Worm (Caenorhabditis elegans): ENCODE data around the gene Y53G8AR.5.
"Not testable (repeated sequence)": the region's sequence is repeated elsewhere in the genome, so short reads cannot be mapped to it uniquely, and the experiment has no call there.

Gene Y53G8AR.5

ce11 chrIII:3329467-3329866 lies 32.2 kb downstream of the Y53G8AR.5 start:
- TF ChIP-seq ceh-63 (GFP tag; optimal IDR thresholded peaks at IDR 0.05) (no peak), hpl-2 (GFP tag; optimal IDR thresholded peaks at IDR 0.05) (no peak), F16B12.6 (tag; optimal IDR thresholded peaks at IDR 0.05) (no peak), nhr-76 (tag; optimal IDR thresholded peaks at IDR 0.05) (no peak), ceh-82 (tag; optimal IDR thresholded peaks at IDR 0.05) (no peak)

ce11 chrIII:3331767-3332166 lies 34.5 kb downstream of the Y53G8AR.5 start:
- TF ChIP-seq lin-14 (GFP tag; optimal IDR thresholded peaks at IDR 0.05) = no peak
- TF ChIP-seq lin-35 (GFP tag; optimal IDR thresholded peaks at IDR 0.05) = no peak
- no peak for TF ChIP-seq hlh-17 (GFP tag; optimal IDR thresholded peaks at IDR 0.05; ENCODE audit: borderline replicate concordance)
- TF ChIP-seq grh-1 (GFP tag; IDR thresholded peaks at IDR 0.05) = no peak
- TF ChIP-seq ceh-88 (GFP tag; IDR thresholded peaks at IDR 0.05) = no peak
- no peak for TF ChIP-seq C16A3.4 (tag; optimal IDR thresholded peaks at IDR 0.05)
- TF ChIP-seq pax-3 (tag; optimal IDR thresholded peaks at IDR 0.05) = no peak
- no peak for TF ChIP-seq lsy-2 (tag; optimal IDR thresholded peaks at IDR 0.05)
- TF ChIP-seq F16B12.6 (tag; optimal IDR thresholded peaks at IDR 0.05) = no peak
- TF ChIP-seq tlp-1 (tag; optimal IDR thresholded peaks at IDR 0.05) = no peak
- no peak for TF ChIP-seq swsn-7 (tag; optimal IDR thresholded peaks at IDR 0.05)
- no peak for TF ChIP-seq nhr-77 (tag; optimal IDR thresholded peaks at IDR 0.05)
- no peak for TF ChIP-seq ceh-8 (GFP tag; optimal IDR thresholded peaks at IDR 0.05)

ce11 chrIII:3332736-3333135 lies 35.5 kb downstream of the Y53G8AR.5 start, which contains the start of gene Y53G8AR.1:
Y53G8AR.1 (plus strand) TSS chrIII:3333036.
- not testable (repeated sequence) for TF ChIP-seq egl-13 (tag; optimal IDR thresholded peaks at IDR 0.05); mep-1 (tag; optimal IDR thresholded peaks at IDR 0.05); ces-1 (GFP tag; optimal IDR thresholded peaks at IDR 0.05)

- TF ChIP-seq nhr-85 (tag) (peak; percentile 27), blmp-1 (tag; optimal IDR thresholded peaks at IDR 0.05) (peak; percentile 97), pag-3 (tag; optimal IDR thresholded peaks at IDR 0.05; ENCODE audit: borderline replicate concordance, insufficient read depth) (peak; percentile 21), nhr-237 (tag; optimal IDR thresholded peaks at IDR 0.05) (no peak), nhr-19 (GFP tag; conservative IDR thresholded peaks at IDR 0.05) (no peak), elt-3 (tag; optimal IDR thresholded peaks at IDR 0.05) (peak; percentile 53 to 97 (median 82)), lin-14 (GFP tag; optimal IDR thresholded peaks at IDR 0.05) (peak; percentile 80)
These were observed 42.2 kb downstream of the Y53G8AR.5 start for ce11 chrIII:3339317-3340016.

- peak; percentile 43 for TF ChIP-seq fkh-4 (tag; optimal IDR thresholded peaks at IDR 0.05; ENCODE audit: borderline replicate concordance)
- TF ChIP-seq unc-98 (GFP tag; IDR thresholded peaks at IDR 0.05) = no peak
- peak; percentile 47 for TF ChIP-seq nhr-85 (tag)
- TF ChIP-seq hpl-2 (GFP tag; optimal IDR thresholded peaks at IDR 0.05) = no peak
- peak; percentile 85 for TF ChIP-seq dsc-1 (tag; optimal IDR thresholded peaks at IDR 0.05)
These were observed 46.2 kb downstream of the Y53G8AR.5 start for ce11 chrIII:3343463-3343862.

ce11 chrIII:3344573-3344972 lies 47.3 kb downstream of the Y53G8AR.5 start, which contains the start of gene gei-1:
gei-1 (plus strand) TSS chrIII:3344873.
- no peak for TF ChIP-seq alr-1 (tag; optimal IDR thresholded peaks at IDR 0.05; ENCODE audit: borderline replicate concordance)
- TF ChIP-seq ama-1 (optimal IDR thresholded peaks at IDR 0.05) = no peak
- no peak for TF ChIP-seq egl-13 (tag; optimal IDR thresholded peaks at IDR 0.05)
- TF ChIP-seq efl-1 (optimal IDR thresholded peaks at IDR 0.05) = no peak
- TF ChIP-seq efl-1 (GFP tag; optimal IDR thresholded peaks at IDR 0.05 in 1 of 2) = no peak
- no peak for TF ChIP-seq dsc-1 (tag; optimal IDR thresholded peaks at IDR 0.05)
- no peak for TF ChIP-seq aha-1 (tag; optimal IDR thresholded peaks at IDR 0.05)
- no peak for TF ChIP-seq nhr-47 (tag; optimal IDR thresholded peaks at IDR 0.05)
- no peak for TF ChIP-seq fkh-8 (tag; optimal IDR thresholded peaks at IDR 0.05)
- TF ChIP-seq sptf-1 (tag; optimal IDR thresholded peaks at IDR 0.05) = no peak
- no peak for TF ChIP-seq snu-23 (GFP tag; optimal IDR thresholded peaks at IDR 0.05)
- TF ChIP-seq jun-1 (tag; optimal IDR thresholded peaks at IDR 0.05) = no peak
- TF ChIP-seq skn-1 (tag; optimal IDR thresholded peaks at IDR 0.05) = no peak
- TF ChIP-seq zip-4 (GFP tag; optimal IDR thresholded peaks at IDR 0.05) = no peak
- TF ChIP-seq nhr-85 (tag) = no peak
- no peak for TF ChIP-seq lin-39 (tag; optimal IDR thresholded peaks at IDR 0.05)
- TF ChIP-seq unc-130 (tag; optimal IDR thresholded peaks at IDR 0.05) = no peak
- no peak for TF ChIP-seq mdl-1 (tag; optimal IDR thresholded peaks at IDR 0.05)
- TF ChIP-seq mep-1 (tag; optimal IDR thresholded peaks at IDR 0.05) = no peak
